Worm (Caenorhabditis elegans) whole organism, midembryonic: ENCODE measurements around the gene D2045.7.
"Not testable (repeated sequence)": the region's sequence is repeated elsewhere in the genome, so short reads cannot be mapped to it uniquely, and the experiment has no call there.

Source experiments
- T22C8.4 ChIP-seq: fragments of 200-800 bp; sonication (Bioruptor generic); IDR thresholded peaks from 2 replicates; pipeline ENCODE4 v1.3.6; 2022; ENCODE audit warnings: missing genetic modification characterization, missing compliant biosample characterization
- ref-1 ChIP-seq: fragments of 200-800 bp; sonication (Bioruptor generic); conservative IDR thresholded peaks from 2 replicates; pipeline ENCODE4 v1.3.6; 2022; ENCODE audit warnings: missing genetic modification reagents, missing genetic modification characterization, missing compliant biosample characterization
- ztf-29 ChIP-seq: fragments of 200-800 bp; sonication (Bioruptor generic); IDR thresholded peaks from 2 replicates; pipeline ENCODE4 v1.3.6; 2022; ENCODE audit warnings: missing genetic modification reagents, missing genetic modification characterization, missing compliant biosample characterization

- TF ChIP-seq T22C8.4, ref-1 (GFP tag; lab: Robert Waterston, UW): not testable (repeated sequence)
- TF ChIP-seq ztf-29 (GFP tag; lab: Robert Waterston, UW), result peak; percentile 34; the same call in 1 of the 2 replicates
These were observed 43.1 kb upstream of the D2045.7 start, which contains the start of the genes smrd-1 and enu-3.1 for ce11 chrIII:10435938-10436842.
